Worm (Caenorhabditis elegans) whole organism, L4/young adult: ENCODE data around the gene srbc-66.
"Not testable (repeated sequence)": the region's sequence is repeated elsewhere in the genome, so short reads cannot be mapped to it uniquely, and the experiment has no call there.

Experiments used
- W03F9.2 ChIP-seq: fragments of 150-350 bp; optimal IDR thresholded peaks from 2 replicates; lab custom pipeline; 2014; ENCODE audit warnings: missing biosample characterization, missing genetic modification characterization
- dao-5 ChIP-seq: sonication (generic microtip); optimal IDR thresholded peaks from 2 replicates; lab custom pipeline; 2016; ENCODE audit warnings: missing genotype, missing genetic modification characterization, moderate library complexity, missing compliant biosample characterization
- him-1 ChIP-seq: sonication (generic microtip); optimal IDR thresholded peaks from 2 replicates; lab custom pipeline; 2016; ENCODE audit warnings: missing genotype, missing genetic modification reagents, missing genetic modification characterization, missing compliant biosample characterization

Gene srbc-66

ce11 chrV:3526882-3527281, 3.6 kb upstream of the srbc-66 start, which contains the start of gene str-260:
Gene str-260, plus strand, starts transcription at chrV:3527182.
- TF ChIP-seq W03F9.2 (tag; lab: Kevin White, UChicago) (no peak), dao-5 (tag; lab: Kevin White, UChicago) (no peak), him-1 (no peak)

- TF ChIP-seq dao-5 (tag; lab: Kevin White, UChicago) (no peak), W03F9.2 (tag; lab: Kevin White, UChicago) (no peak), him-1 (no peak)
Observed at ce11 chrV:3535260-3535659, 4.8 kb downstream of the srbc-66 start, which contains the start of gene nhr-221. Gene nhr-221, minus strand, starts transcription at chrV:3535360.

- TF ChIP-seq W03F9.2 (tag; lab: Kevin White, UChicago) (no peak), him-1 (no peak), dao-5 (tag; lab: Kevin White, UChicago) (no peak)
Observed at ce11 chrV:3538307-3538706, 7.8 kb downstream of the srbc-66 start, which contains the start of gene nhr-93. Gene nhr-93, minus strand, starts transcription at chrV:3538407.

ce11 chrV:3541117-3541516, 10.6 kb downstream of the srbc-66 start, which contains the start of gene srbc-67:
Gene srbc-67, minus strand, starts transcription at chrV:3541217.
- TF ChIP-seq dao-5 (tag; lab: Kevin White, UChicago), result no peak

ce11 chrV:3543344-3543743, 12.8 kb downstream of the srbc-66 start, which contains the start of gene nhr-222:
Gene nhr-222, minus strand, starts transcription at chrV:3543444.
- TF ChIP-seq dao-5 (tag; lab: Kevin White, UChicago), result no peak
- TF ChIP-seq W03F9.2 (tag; lab: Kevin White, UChicago), result no peak
- no peak for TF ChIP-seq him-1

- TF ChIP-seq W03F9.2 (tag; lab: Kevin White, UChicago) (no peak), him-1 (no peak), dao-5 (tag; lab: Kevin White, UChicago) (no peak)
Observed at ce11 chrV:3546517-3546916, 16.0 kb downstream of the srbc-66 start, which contains the start of gene srbc-68. Gene srbc-68, minus strand, starts transcription at chrV:3546617.

- no peak for TF ChIP-seq W03F9.2 (tag; lab: Kevin White, UChicago)
Observed at ce11 chrV:3548798-3549197, 18.3 kb downstream of the srbc-66 start, which contains the start of gene srw-130. Gene srw-130, minus strand, starts transcription at chrV:3548898.

ce11 chrV:3549553-3549952, 19.1 kb downstream of the srbc-66 start, which contains the start of gene sri-21:
Gene sri-21, plus strand, starts transcription at chrV:3549853.
- TF ChIP-seq W03F9.2 (tag; lab: Kevin White, UChicago) (no peak), dao-5 (tag; lab: Kevin White, UChicago) (no peak), him-1 (no peak)

ce11 chrV:3551765-3552164, 21.3 kb downstream of the srbc-66 start, which contains the start of gene grl-28:
Gene grl-28, minus strand, starts transcription at chrV:3551865.
- TF ChIP-seq him-1, result no peak
- TF ChIP-seq dao-5 (tag; lab: Kevin White, UChicago), result no peak
- TF ChIP-seq W03F9.2 (tag; lab: Kevin White, UChicago), result no peak

- TF ChIP-seq W03F9.2 (tag; lab: Kevin White, UChicago) (no peak), dao-5 (tag; lab: Kevin White, UChicago) (no peak), him-1 (no peak)
Observed at ce11 chrV:3552740-3553469, 22.4 kb downstream of the srbc-66 start, which contains the start of gene T24A6.20. Gene T24A6.20, plus strand, starts transcription at chrV:3553134.

ce11 chrV:3554869-3555268, 24.4 kb downstream of the srbc-66 start, which contains the start of gene grl-29:
Gene grl-29, minus strand, starts transcription at chrV:3555236.
- TF ChIP-seq dao-5 (tag; lab: Kevin White, UChicago) (no peak), W03F9.2 (tag; lab: Kevin White, UChicago) (no peak), him-1 (no peak)

- TF ChIP-seq him-1 (no peak), dao-5 (tag; lab: Kevin White, UChicago) (no peak), W03F9.2 (tag; lab: Kevin White, UChicago) (no peak)
Observed at ce11 chrV:3555986-3556385, 25.5 kb downstream of the srbc-66 start, which contains the start of gene grl-30. Gene grl-30, plus strand, starts transcription at chrV:3556286.

ce11 chrV:3557422-3557821, 26.9 kb downstream of the srbc-66 start, which contains the start of gene grl-31:
Gene grl-31, minus strand, starts transcription at chrV:3557778.
- TF ChIP-seq dao-5 (tag; lab: Kevin White, UChicago) (no peak), W03F9.2 (tag; lab: Kevin White, UChicago) (no peak), him-1 (no peak)

ce11 chrV:3558744-3559143, 28.2 kb downstream of the srbc-66 start, which contains the start of gene T24A6.1:
Gene T24A6.1, plus strand, starts transcription at chrV:3559044.
- TF ChIP-seq W03F9.2 (tag; lab: Kevin White, UChicago); him-1; dao-5 (tag; lab: Kevin White, UChicago): not testable (repeated sequence)
